Worm (Caenorhabditis elegans) whole organism, L4/young adult: Measurements from ENCODE around the gene Y54F10BM.20.

Experiments used
- W03F9.2 ChIP-seq: fragments of 150-350 bp; optimal IDR thresholded peaks from 2 replicates; lab custom pipeline; 2014; ENCODE audit warnings: missing biosample characterization, missing genetic modification characterization
- him-1 ChIP-seq: sonication (generic microtip); optimal IDR thresholded peaks from 2 replicates; lab custom pipeline; 2016; ENCODE audit warnings: missing genotype, missing genetic modification reagents, missing genetic modification characterization, missing compliant biosample characterization

DNA sequence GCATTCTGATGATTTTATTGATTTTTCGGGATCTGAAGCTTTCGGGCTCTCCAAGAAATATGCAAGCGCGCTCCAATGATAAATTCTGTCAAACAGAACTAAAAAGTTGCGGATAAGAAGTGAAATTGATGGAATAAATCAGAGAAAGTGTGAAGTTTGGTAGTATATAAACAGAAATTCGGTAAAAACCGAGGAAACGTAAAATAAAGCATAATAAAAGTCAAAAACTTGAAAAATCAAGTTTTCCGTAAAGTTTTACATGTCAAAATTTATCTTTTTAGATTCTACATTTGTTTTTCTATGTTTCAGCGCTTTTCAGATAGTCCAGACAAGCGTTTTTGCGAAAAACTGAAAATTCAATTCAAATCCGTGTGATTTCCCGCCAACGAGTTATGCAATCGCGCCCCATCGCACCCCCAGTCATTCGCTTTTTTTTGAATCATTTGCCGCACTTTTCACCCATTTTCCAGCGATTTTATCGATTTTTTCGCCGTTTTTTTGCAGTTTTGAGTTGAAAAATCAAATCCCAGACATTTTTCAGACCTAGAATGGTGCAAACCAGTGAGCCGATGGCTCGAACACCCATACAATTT lies 23.1 kb downstream of the Y54F10BM.20 start, which contains the start of the genes Y54F10BM.13 and ppm-1.D:
- TF ChIP-seq him-1 (tag; lab: Kevin White, UChicago) = no peak
- no peak for TF ChIP-seq W03F9.2 (tag; lab: Kevin White, UChicago)
